Fruit fly (Drosophila melanogaster) whole organism, embryonic: ENCODE results near the gene CG33654.
A peak's percentile ranks its signal among the peaks of the same experiment; 100 is the strongest.

Experiments
- Atf3 ChIP-seq: fragments of 200-800 bp; sonication (Bioruptor generic); optimal IDR thresholded peaks from 3 replicates; lab custom pipeline; 2016; ENCODE audit warnings: missing biosample characterization, missing genetic modification characterization
- Bteb2 ChIP-seq: fragments of 200-800 bp; sonication (Bioruptor generic); optimal IDR thresholded peaks from 2 replicates; lab custom pipeline; 2016; ENCODE audit warnings: missing biosample characterization, missing genetic modification characterization
- CG10959 ChIP-seq: fragments of 200-800 bp; sonication (Bioruptor generic); IDR thresholded peaks from 2 replicates; pipeline ENCODE4 v1.3.6; 2022; ENCODE audit warnings: missing biosample characterization, missing genetic modification characterization
- CG11247 ChIP-seq: fragments of 200-800 bp; sonication (Bioruptor generic); IDR thresholded peaks from 2 replicates; pipeline ENCODE4 v1.3.6; 2022; ENCODE audit warnings: missing biosample characterization, missing genetic modification characterization
- CG11695 ChIP-seq: fragments of 200-800 bp; sonication (Bioruptor generic); IDR thresholded peaks from 3 replicates; pipeline ENCODE4 v1.3.6; 2022; ENCODE audit warnings: missing biosample characterization, missing genetic modification characterization
- CG11723 ChIP-seq: fragments of 200-800 bp; sonication (Bioruptor generic); optimal IDR thresholded peaks from 2 replicates; lab custom pipeline; 2017; ENCODE audit warnings: missing biosample characterization, mild to moderate bottlenecking, missing genetic modification characterization
- CG12155 ChIP-seq: fragments of 200-800 bp; sonication (Bioruptor generic); optimal IDR thresholded peaks from 3 replicates; lab custom pipeline; 2016; ENCODE audit warnings: missing biosample characterization, missing genetic modification characterization
- CG12236 ChIP-seq: fragments of 200-800 bp; sonication (Bioruptor generic); optimal IDR thresholded peaks from 2 replicates; lab custom pipeline; 2016; ENCODE audit warnings: missing biosample characterization, missing genetic modification characterization
- CG14860 ChIP-seq: fragments of 200-800 bp; sonication (Bioruptor generic); IDR thresholded peaks from 3 replicates; pipeline ENCODE4 v1.3.6; 2022; ENCODE audit warnings: missing biosample characterization, missing genetic modification characterization; ENCODE audit not compliant: partially characterized antibody
- CG15514 ChIP-seq: fragments of 200-800 bp; sonication (Bioruptor generic); optimal IDR thresholded peaks from 3 replicates; lab custom pipeline; 2017; ENCODE audit warnings: missing biosample characterization, missing genetic modification characterization, mild to moderate bottlenecking, moderate library complexity, missing genetic modification reagents
- CG15601 ChIP-seq: fragments of 200-800 bp; sonication (Bioruptor generic); optimal IDR thresholded peaks from 3 replicates; lab custom pipeline; 2019; ENCODE audit warnings: missing biosample characterization, mild to moderate bottlenecking, missing genetic modification characterization, moderate library complexity
- CG16813 ChIP-seq: fragments of 200-800 bp; sonication (Bioruptor generic); IDR thresholded peaks from 3 replicates; pipeline ENCODE4 v1.3.6; 2022; ENCODE audit warnings: missing biosample characterization, missing genetic modification characterization; ENCODE audit not compliant: partially characterized antibody
- CG17385 ChIP-seq: fragments of 200-800 bp; sonication (Bioruptor generic); optimal IDR thresholded peaks from 3 replicates; lab custom pipeline; 2018; ENCODE audit warnings: missing biosample characterization, mild to moderate bottlenecking, missing genetic modification characterization
- CG2678 ChIP-seq: fragments of 200-800 bp; sonication (Bioruptor generic); optimal IDR thresholded peaks from 3 replicates; lab custom pipeline; 2019; ENCODE audit warnings: missing biosample characterization, mild to moderate bottlenecking, missing genetic modification characterization, moderate library complexity
- CG32772 ChIP-seq: fragments of 200-800 bp; sonication (Bioruptor generic); IDR thresholded peaks from 2 replicates; pipeline ENCODE4 v1.3.6; 2022; ENCODE audit warnings: missing biosample characterization, missing genetic modification characterization
- CG33213 ChIP-seq: fragments of 200-800 bp; sonication (Bioruptor generic); optimal IDR thresholded peaks from 3 replicates; lab custom pipeline; 2016; ENCODE audit warnings: missing biosample characterization, missing genetic modification characterization
- CG3407 ChIP-seq: fragments of 200-800 bp; sonication (Bioruptor generic); optimal IDR thresholded peaks from 2 replicates; lab custom pipeline; 2018; ENCODE audit warnings: missing biosample characterization, mild to moderate bottlenecking, missing genetic modification characterization
- CG5953 ChIP-seq: fragments of 200-800 bp; sonication (Bioruptor generic); IDR thresholded peaks from 2 replicates; pipeline ENCODE4 v1.3.6; 2022; ENCODE audit warnings: missing biosample characterization, missing genetic modification characterization
- CG6254 ChIP-seq: fragments of 200-800 bp; sonication (Bioruptor generic); optimal IDR thresholded peaks from 3 replicates; lab custom pipeline; 2017; ENCODE audit warnings: mild to moderate bottlenecking, missing biosample characterization, missing genetic modification reagents, missing genetic modification characterization
- CG8290 ChIP-seq, 3 experiments: fragments of 200-800 bp; sonication (Bioruptor generic); optimal IDR thresholded peaks; 2 replicates each; lab custom pipeline; 2016 to 2019; ENCODE audit warnings: missing biosample characterization in 3 of 3, missing genetic modification characterization in 3 of 3, mild to moderate bottlenecking in 2 of 3, moderate library complexity in 1 of 3
- CG9215 ChIP-seq: fragments of 200-800 bp; sonication (Bioruptor generic); IDR thresholded peaks from 2 replicates; pipeline ENCODE4 v1.3.6; 2022; ENCODE audit warnings: missing biosample characterization, missing genetic modification characterization
- CG9932 ChIP-seq: fragments of 200-800 bp; sonication (Bioruptor generic); IDR thresholded peaks from 2 replicates; pipeline ENCODE4 v1.3.6; 2022; ENCODE audit warnings: missing biosample characterization, missing genetic modification characterization
- Camta ChIP-seq: fragments of 200-800 bp; sonication (Bioruptor generic); optimal IDR thresholded peaks from 2 replicates; lab custom pipeline; 2016; ENCODE audit warnings: missing biosample characterization, missing genetic modification characterization
- Dll ChIP-seq: fragments of 200-800 bp; sonication (Bioruptor generic); IDR thresholded peaks from 4 replicates; pipeline ENCODE4 v1.3.6; 2022; ENCODE audit warnings: missing biosample characterization, missing genetic modification characterization; ENCODE audit not compliant: partially characterized antibody
- Hand ChIP-seq: fragments of 200-800 bp; sonication (Bioruptor generic); optimal IDR thresholded peaks from 2 replicates; lab custom pipeline; 2017; ENCODE audit warnings: mild to moderate bottlenecking, missing biosample characterization, missing genetic modification reagents, missing genetic modification characterization
- HmgZ ChIP-seq: fragments of 200-800 bp; sonication (Bioruptor generic); optimal IDR thresholded peaks from 2 replicates; lab custom pipeline; 2018; ENCODE audit warnings: missing biosample characterization, mild to moderate bottlenecking, missing genetic modification characterization
- Hmx ChIP-seq: fragments of 200-800 bp; sonication (Bioruptor generic); optimal IDR thresholded peaks from 2 replicates; lab custom pipeline; 2016; ENCODE audit warnings: missing biosample characterization, missing genetic modification characterization
- Mrtf ChIP-seq: fragments of 200-800 bp; sonication (Bioruptor generic); IDR thresholded peaks from 3 replicates; pipeline ENCODE4 v1.3.6; 2022; ENCODE audit warnings: missing biosample characterization, missing genetic modification characterization
- Oaz ChIP-seq: fragments of 200-800 bp; sonication (Bioruptor generic); IDR thresholded peaks from 2 replicates; pipeline ENCODE4 v1.3.6; 2022; ENCODE audit warnings: missing biosample characterization, missing genetic modification characterization
- Pdp1 ChIP-seq, 2 experiments: fragments of 200-800 bp; sonication (Bioruptor generic); optimal IDR thresholded peaks; 3 replicates each; lab custom pipeline; 2016; ENCODE audit warnings: missing biosample characterization in 2 of 2, missing genetic modification characterization in 2 of 2, mild to moderate bottlenecking in 1 of 2, moderate library complexity in 1 of 2
- Sin3A ChIP-seq: fragments of >200 bp; optimal IDR thresholded peaks from 2 replicates; lab custom pipeline; 2018
- Ssrp ChIP-seq: fragments of 200-800 bp; sonication (Bioruptor generic); optimal IDR thresholded peaks from 2 replicates; lab custom pipeline; 2018; ENCODE audit warnings: missing biosample characterization, mild to moderate bottlenecking, missing genetic modification characterization, moderate library complexity
- Usf ChIP-seq: fragments of 200-800 bp; sonication (Bioruptor generic); optimal IDR thresholded peaks from 2 replicates; lab custom pipeline; 2017; ENCODE audit warnings: missing genotype, missing biosample characterization, missing genetic modification characterization
- ara ChIP-seq: fragments of 200-800 bp; sonication (Bioruptor generic); IDR thresholded peaks from 2 replicates; pipeline ENCODE4 v1.3.6; 2022; ENCODE audit warnings: missing biosample characterization, missing genetic modification characterization
- cas ChIP-seq: fragments of 200-800 bp; sonication (Bioruptor generic); IDR thresholded peaks from 2 replicates; pipeline ENCODE4 v1.3.6; 2022; ENCODE audit warnings: missing biosample characterization, missing genetic modification characterization
- chm ChIP-seq: fragments of 200-800 bp; sonication (Bioruptor generic); IDR thresholded peaks from 2 replicates; pipeline ENCODE4 v1.3.6; 2022; ENCODE audit warnings: missing biosample characterization, missing genetic modification characterization
- ems ChIP-seq: fragments of 200-800 bp; sonication (Bioruptor generic); optimal IDR thresholded peaks from 3 replicates; lab custom pipeline; 2016; ENCODE audit warnings: missing biosample characterization, missing genetic modification characterization
- exex ChIP-seq: fragments of 200-800 bp; sonication (Bioruptor generic); optimal IDR thresholded peaks from 4 replicates; lab custom pipeline; 2018; ENCODE audit warnings: missing biosample characterization, mild to moderate bottlenecking, missing genetic modification characterization, moderate library complexity
- gce ChIP-seq: fragments of 200-800 bp; sonication (Bioruptor generic); IDR thresholded peaks from 3 replicates; pipeline ENCODE4 v1.3.6; 2022; ENCODE audit warnings: missing biosample characterization, missing genetic modification characterization
- gro ChIP-seq: fragments of 200-800 bp; sonication (Bioruptor generic); optimal IDR thresholded peaks from 2 replicates; lab custom pipeline; 2016; ENCODE audit warnings: missing biosample characterization, missing genetic modification characterization
- gsb ChIP-seq: fragments of 200-800 bp; sonication (Bioruptor generic); IDR thresholded peaks from 2 replicates; pipeline ENCODE4 v1.3.6; 2022; ENCODE audit warnings: missing biosample characterization, missing genetic modification characterization
- her ChIP-seq: fragments of 200-800 bp; sonication (Bioruptor generic); optimal IDR thresholded peaks from 2 replicates; lab custom pipeline; 2016; ENCODE audit warnings: missing biosample characterization, missing genetic modification characterization
- jing ChIP-seq: fragments of 200-800 bp; sonication (Bioruptor generic); optimal IDR thresholded peaks from 2 replicates; lab custom pipeline; 2018; ENCODE audit warnings: missing biosample characterization, mild to moderate bottlenecking, missing genetic modification characterization
- rib ChIP-seq: fragments of 200-800 bp; sonication (Bioruptor generic); IDR thresholded peaks from 2 replicates; pipeline ENCODE4 v1.3.6; 2022; ENCODE audit warnings: missing biosample characterization, missing genetic modification characterization
- sc ChIP-seq, 3 experiments: fragments of >200 bp in 2 of 3; fragments of 200-800 bp in 1 of 3; sonication (Bioruptor generic) in 1 of 3; optimal IDR thresholded peaks; 2 replicates in 2 of 3; 3 replicates in 1 of 3; lab custom pipeline; 2017; ENCODE audit warnings: mild to moderate bottlenecking in 1 of 3, missing biosample characterization in 1 of 3, missing genetic modification characterization in 1 of 3, missing genetic modification reagents in 1 of 3
- sd ChIP-seq: fragments of 200-800 bp; sonication (Bioruptor generic); optimal IDR thresholded peaks from 3 replicates; lab custom pipeline; 2018; ENCODE audit warnings: missing biosample characterization, mild to moderate bottlenecking, missing genetic modification characterization, moderate library complexity
- sisA ChIP-seq: fragments of 200-800 bp; sonication (Bioruptor generic); IDR thresholded peaks from 2 replicates; pipeline ENCODE4 v1.3.6; 2022; ENCODE audit warnings: missing biosample characterization, missing genetic modification characterization
- tx ChIP-seq: fragments of 200-800 bp; sonication (Bioruptor generic); optimal IDR thresholded peaks from 2 replicates; lab custom pipeline; 2016; ENCODE audit warnings: missing biosample characterization, missing genetic modification characterization
- vfl ChIP-seq: fragments of 200-800 bp; sonication (Bioruptor generic); optimal IDR thresholded peaks from 2 replicates; lab custom pipeline; 2016; ENCODE audit warnings: missing biosample characterization, missing genetic modification characterization
- zen ChIP-seq: fragments of 200-800 bp; sonication (Bioruptor generic); optimal IDR thresholded peaks from 3 replicates; lab custom pipeline; 2018; ENCODE audit warnings: missing biosample characterization, mild to moderate bottlenecking, missing genetic modification characterization, moderate library complexity
- zfh1 ChIP-seq: fragments of 200-800 bp; sonication (Bioruptor generic); IDR thresholded peaks from 3 replicates; pipeline ENCODE4 v1.3.6; 2022; ENCODE audit warnings: missing biosample characterization, missing genetic modification characterization

Gene CG33654

DNA sequence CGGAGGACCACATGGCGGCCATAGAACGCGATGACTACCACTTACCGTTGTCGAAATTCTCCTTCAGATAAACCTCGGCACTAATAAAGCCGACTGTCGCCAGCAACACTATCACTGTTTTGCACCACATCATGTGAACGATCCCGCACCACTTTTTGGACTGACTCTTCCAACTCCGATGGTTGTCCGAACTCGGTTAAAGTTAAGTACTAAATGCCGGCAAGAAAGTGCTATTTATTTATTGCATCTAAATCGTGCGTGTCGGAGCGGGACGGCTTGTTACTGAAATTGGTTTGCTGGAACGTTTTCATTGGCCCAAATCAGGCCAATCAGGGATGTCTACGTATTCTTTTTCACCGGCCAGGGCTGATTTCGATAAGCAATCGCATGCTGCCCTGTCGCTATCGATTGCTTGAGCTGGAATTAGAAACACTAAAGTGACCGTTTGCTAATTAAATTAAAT, 47.6 kb upstream of the CG33654 start, which contains the start of gene Calr (continued):
- TF ChIP-seq zen (tag; lab: Kevin White, UChicago) (peak; percentile 63), Oaz (no peak), gro (peak; percentile 53), CG6254 (no peak), CG17385 (GFP tag; lab: Kevin White, UChicago) (no peak), CG9932 (GFP tag; lab: Robert Waterston, UW) (no peak), CG2678 (tag; lab: Kevin White, UChicago) (no peak), sd (tag; lab: Kevin White, UChicago) (peak; percentile 64), Ssrp (tag; lab: Kevin White, UChicago) (no peak), zfh1 (GFP tag; lab: Robert Waterston, UW) (no peak), Atf3 (GFP tag; lab: Kevin White, UChicago) (no peak), CG11695 (no peak), Mrtf (GFP tag; lab: Robert Waterston, UW) (no peak), Pdp1 (GFP tag; optimal IDR thresholded peaks at IDR 0.05; lab: Kevin White, UChicago) (no peak), CG9215 (GFP tag; lab: Robert Waterston, UW) (no peak), CG8290 (GFP tag; optimal IDR thresholded peaks at IDR 0.05; lab: Kevin White, UChicago) (peak; percentile 13), CG8290 (tag; optimal IDR thresholded peaks at IDR 0.05; lab: Kevin White, UChicago) (peak in 1 of 2 experiments; percentile 81), CG3407 (GFP tag; lab: Kevin White, UChicago) (no peak), exex (tag; lab: Kevin White, UChicago) (peak; percentile 38), vfl (GFP tag; lab: Kevin White, UChicago) (no peak), sisA (no peak), CG11247 (GFP tag; lab: Robert Waterston, UW) (no peak), Sin3A (peak; percentile 11), CG15514 (GFP tag; lab: Kevin White, UChicago) (peak; percentile 75), CG10959 (GFP tag; lab: Robert Waterston, UW) (no peak), gce (no peak), chm (no peak), CG12155 (no peak), CG12236 (GFP tag; lab: Kevin White, UChicago) (no peak), sc (optimal IDR thresholded peaks at IDR 0.05; lab: Kevin White, UChicago) (no peak), sc (GFP tag; optimal IDR thresholded peaks at IDR 0.05; lab: Kevin White, UChicago) (no peak), Camta (GFP tag; lab: Kevin White, UChicago) (no peak), CG14860 (no peak), tx (GFP tag; lab: Kevin White, UChicago) (no peak), CG11723 (GFP tag; lab: Kevin White, UChicago) (no peak), CG32772 (GFP tag; lab: Robert Waterston, UW) (no peak), CG5953 (GFP tag; lab: Robert Waterston, UW) (no peak), ara (GFP tag; lab: Robert Waterston, UW) (no peak), her (GFP tag; lab: Kevin White, UChicago) (peak; percentile 55), ems (GFP tag; lab: Kevin White, UChicago) (peak; percentile 0), HmgZ (tag; lab: Kevin White, UChicago) (peak; percentile 51), Bteb2 (GFP tag; lab: Kevin White, UChicago) (no peak), cas (GFP tag; lab: Robert Waterston, UW) (no peak), jing (GFP tag; lab: Kevin White, UChicago) (peak; percentile 12), Hmx (GFP tag; lab: Kevin White, UChicago) (no peak), CG15601 (tag; lab: Kevin White, UChicago) (peak; percentile 56), Hand (GFP tag; lab: Kevin White, UChicago) (no peak), gsb (GFP tag; lab: Robert Waterston, UW) (no peak), rib (GFP tag; lab: Robert Waterston, UW) (no peak), Usf (GFP tag; lab: Kevin White, UChicago) (no peak), CG16813 (GFP tag; lab: Robert Waterston, UW) (no peak), CG33213 (peak; percentile 50), Dll (GFP tag; lab: Robert Waterston, UW) (no peak)
